Fruit fly (Drosophila melanogaster) whole organism, wandering third instar larva: ENCODE measurements around the gene CG43407.

Experiments used
- CG32264 ChIP-seq: fragments of 200-800 bp; sonication (Bioruptor generic); optimal IDR thresholded peaks from 2 replicates; lab custom pipeline; 2016; ENCODE audit warnings: missing biosample characterization, missing genetic modification characterization
- CrebA ChIP-seq: fragments of 200-800 bp; sonication (Bioruptor generic); optimal IDR thresholded peaks from 2 replicates; lab custom pipeline; 2016; ENCODE audit warnings: missing biosample characterization, mild to moderate bottlenecking, missing genetic modification characterization, borderline replicate concordance
- Dfd ChIP-seq: fragments of >200 bp; optimal IDR thresholded peaks from 2 replicates; lab custom pipeline; 2017; ENCODE audit warnings: missing biosample characterization, missing genetic modification characterization
- Dif ChIP-seq: fragments of 200-275, 200-300 bp; sonication (Bioruptor generic); optimal IDR thresholded peaks from 2 replicates; lab custom pipeline; 2018; ENCODE audit warnings: missing biosample characterization, missing genetic modification characterization; ENCODE audit not compliant: partially characterized antibody
- GATAd ChIP-seq: sonication (Bioruptor generic); optimal IDR thresholded peaks from 2 replicates; lab custom pipeline; 2016; ENCODE audit warnings: missing biosample characterization, missing genetic modification characterization
- HLH106 ChIP-seq: fragments of 200-800 bp; optimal IDR thresholded peaks from 3 replicates; lab custom pipeline; 2019; ENCODE audit warnings: missing biosample characterization, mild to moderate bottlenecking, missing genetic modification characterization, moderate library complexity
- Hnf4 ChIP-seq: fragments of 200-800 bp; sonication (Bioruptor generic); optimal IDR thresholded peaks from 2 replicates; lab custom pipeline; 2016; ENCODE audit warnings: missing biosample characterization, mild to moderate bottlenecking, missing genetic modification characterization
- Hr78 ChIP-seq: fragments of >200 bp; optimal IDR thresholded peaks from 2 replicates; lab custom pipeline; 2017; ENCODE audit warnings: missing biosample characterization, missing genetic modification characterization
- Mio ChIP-seq: sonication (Bioruptor generic); optimal IDR thresholded peaks from 2 replicates; lab custom pipeline; 2016; ENCODE audit warnings: missing biosample characterization, missing genetic modification characterization
- Myc ChIP-seq: fragments of >200 bp; optimal IDR thresholded peaks from 2 replicates; lab custom pipeline; 2017
- N ChIP-seq: fragments of >200 bp; optimal IDR thresholded peaks from 2 replicates; lab custom pipeline; 2018; ENCODE audit warnings: missing biosample characterization, missing external identifiers, missing genetic modification characterization
- OdsH ChIP-seq: fragments of 200-800 bp; sonication (Bioruptor generic); optimal IDR thresholded peaks from 2 replicates; lab custom pipeline; 2016; ENCODE audit warnings: missing biosample characterization, mild to moderate bottlenecking, missing genetic modification characterization
- Sp1 ChIP-seq: fragments of 200-800 bp; sonication (Bioruptor generic); optimal IDR thresholded peaks from 3 replicates; lab custom pipeline; 2019; ENCODE audit warnings: missing biosample characterization, mild to moderate bottlenecking, missing genetic modification characterization, moderate library complexity
- Vsx2 ChIP-seq: fragments of 200-300, 225-300 bp; sonication (Bioruptor generic); optimal IDR thresholded peaks from 2 replicates; lab custom pipeline; 2018; ENCODE audit warnings: missing biosample characterization, missing genetic modification characterization; ENCODE audit not compliant: partially characterized antibody
- brk ChIP-seq: fragments of 200-800 bp; sonication (Bioruptor generic); optimal IDR thresholded peaks from 2 replicates; lab custom pipeline; 2016; ENCODE audit warnings: missing biosample characterization, mild to moderate bottlenecking, missing genetic modification characterization
- dmrt93B ChIP-seq: fragments of 200-800 bp; sonication (Bioruptor generic); optimal IDR thresholded peaks from 2 replicates; lab custom pipeline; 2018; ENCODE audit warnings: missing biosample characterization, mild to moderate bottlenecking, missing genetic modification characterization
- dsf ChIP-seq: sonication (Bioruptor generic); optimal IDR thresholded peaks from 2 replicates; lab custom pipeline; 2016; ENCODE audit warnings: missing biosample characterization, missing genetic modification characterization, borderline replicate concordance
- ey ChIP-seq: fragments of 200-800 bp; sonication (Bioruptor generic); optimal IDR thresholded peaks from 2 replicates; lab custom pipeline; 2016; ENCODE audit warnings: missing biosample characterization, missing genetic modification characterization
- foxo ChIP-seq, 2 experiments: fragments of 200-800 bp; sonication (Bioruptor generic); optimal IDR thresholded peaks; 2 replicates in 1 of 2; 3 replicates in 1 of 2; lab custom pipeline; 2016 to 2017; ENCODE audit warnings: missing biosample characterization in 2 of 2, missing genetic modification characterization in 2 of 2
- fru ChIP-seq: fragments of 200-800 bp; sonication (Bioruptor generic); optimal IDR thresholded peaks from 3 replicates; lab custom pipeline; 2016; ENCODE audit warnings: missing biosample characterization, mild to moderate bottlenecking, missing genetic modification characterization
- h ChIP-seq: fragments of 200-800 bp; sonication (Bioruptor generic); optimal IDR thresholded peaks from 3 replicates; lab custom pipeline; 2016; ENCODE audit warnings: missing biosample characterization, mild to moderate bottlenecking, missing genetic modification characterization
- jim ChIP-seq: fragments of 175-275, 200-325 bp; sonication (Bioruptor generic); optimal IDR thresholded peaks from 2 replicates; lab custom pipeline; 2016; ENCODE audit warnings: missing biosample characterization, mild to moderate bottlenecking, missing genetic modification characterization
- pan ChIP-seq: fragments of >200 bp; optimal IDR thresholded peaks from 2 replicates; lab custom pipeline; 2017
- psq ChIP-seq: fragments of 200-800 bp; sonication (Bioruptor generic); optimal IDR thresholded peaks from 3 replicates; lab custom pipeline; 2017; ENCODE audit warnings: missing biosample characterization, mild to moderate bottlenecking, missing genetic modification characterization, moderate library complexity
- rgr ChIP-seq: fragments of 200-800 bp; sonication (Bioruptor generic); optimal IDR thresholded peaks from 3 replicates; lab custom pipeline; 2016; ENCODE audit warnings: missing biosample characterization, mild to moderate bottlenecking, missing genetic modification characterization
- sage ChIP-seq: fragments of 200-800 bp; sonication (Bioruptor generic); optimal IDR thresholded peaks from 2 replicates; lab custom pipeline; 2016; ENCODE audit warnings: missing biosample characterization, mild to moderate bottlenecking, missing genetic modification characterization
- sv ChIP-seq: fragments of 200-800 bp; sonication (Bioruptor generic); optimal IDR thresholded peaks from 3 replicates; lab custom pipeline; 2016; ENCODE audit warnings: missing biosample characterization, missing genetic modification characterization
- tai ChIP-seq: sonication (Bioruptor generic); optimal IDR thresholded peaks from 2 replicates; lab custom pipeline; 2016; ENCODE audit warnings: missing biosample characterization, missing genetic modification characterization
- usp ChIP-seq: fragments of >200 bp; optimal IDR thresholded peaks from 2 replicates; lab custom pipeline; 2017; ENCODE audit warnings: missing biosample characterization, missing genetic modification characterization
- woc ChIP-seq: sonication (Bioruptor generic); optimal IDR thresholded peaks from 2 replicates; lab custom pipeline; 2016; ENCODE audit warnings: missing biosample characterization, mild to moderate bottlenecking, missing genetic modification characterization

CG43407 gene

DNA sequence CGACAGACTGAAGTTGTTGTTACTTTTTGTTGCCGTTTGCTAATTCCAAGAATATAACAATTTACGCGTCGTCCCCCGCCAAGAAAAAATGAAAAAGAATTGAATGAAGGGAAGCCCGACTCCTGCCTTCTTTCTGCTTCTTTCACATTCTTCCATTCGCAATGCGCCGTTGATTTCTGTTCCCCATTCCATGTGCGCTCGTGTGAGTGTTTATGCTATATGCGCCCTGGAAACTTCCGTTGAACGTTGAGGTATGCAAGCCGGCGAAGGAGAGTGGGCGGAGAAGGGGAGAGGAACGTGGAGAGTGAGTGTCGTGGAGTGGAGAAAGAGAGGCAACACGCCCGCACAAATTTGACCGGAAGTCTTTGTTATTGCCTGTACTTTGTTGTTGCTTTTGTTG, 25.9 kb upstream of the CG43407 start (continued):
- TF ChIP-seq Hr78 (GFP tag; lab: Kevin White, UChicago), result no peak
- no peak for TF ChIP-seq CrebA (GFP tag; lab: Kevin White, UChicago)

DNA sequence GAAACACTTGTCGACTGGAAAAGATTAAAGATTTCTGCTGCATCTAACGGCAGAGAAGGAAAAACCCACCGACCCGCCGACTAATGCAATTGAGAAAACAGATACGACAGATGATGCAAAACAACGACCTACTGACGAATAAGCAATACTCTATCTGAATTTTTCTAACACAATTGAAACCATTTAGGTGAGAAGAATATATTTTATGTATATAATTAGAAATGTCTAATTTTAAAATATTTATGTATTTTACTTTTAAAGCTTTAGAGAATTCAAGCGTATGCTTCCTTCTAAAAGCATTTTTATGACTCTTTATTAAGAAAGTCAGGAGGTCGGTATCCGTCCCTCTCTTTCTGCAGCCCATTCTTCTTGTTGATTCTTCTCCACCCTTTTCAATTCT, 25.3 kb upstream of the CG43407 start:
- peak; percentile 39 for TF ChIP-seq h
- TF ChIP-seq OdsH, result peak; percentile 42
- TF ChIP-seq foxo (GFP tag; optimal IDR thresholded peaks at IDR 0.05; lab: Kevin White, UChicago), result peak in 1 of 2 experiments; percentile 66
- peak; percentile 17 for TF ChIP-seq rgr (GFP tag; lab: Kevin White, UChicago)
- TF ChIP-seq tai (GFP tag; lab: Kevin White, UChicago), result no peak
- TF ChIP-seq Sp1 (GFP tag; lab: Kevin White, UChicago), result peak; percentile 4
- peak; percentile 42 for TF ChIP-seq fru (GFP tag; lab: Kevin White, UChicago)
- TF ChIP-seq HLH106 (tag; lab: Kevin White, UChicago), result peak; percentile 42
- TF ChIP-seq dsf (GFP tag; lab: Kevin White, UChicago), result no peak
- no peak for TF ChIP-seq CrebA (GFP tag; lab: Kevin White, UChicago)
- peak; percentile 0 for TF ChIP-seq sage (GFP tag; lab: Kevin White, UChicago)

DNA sequence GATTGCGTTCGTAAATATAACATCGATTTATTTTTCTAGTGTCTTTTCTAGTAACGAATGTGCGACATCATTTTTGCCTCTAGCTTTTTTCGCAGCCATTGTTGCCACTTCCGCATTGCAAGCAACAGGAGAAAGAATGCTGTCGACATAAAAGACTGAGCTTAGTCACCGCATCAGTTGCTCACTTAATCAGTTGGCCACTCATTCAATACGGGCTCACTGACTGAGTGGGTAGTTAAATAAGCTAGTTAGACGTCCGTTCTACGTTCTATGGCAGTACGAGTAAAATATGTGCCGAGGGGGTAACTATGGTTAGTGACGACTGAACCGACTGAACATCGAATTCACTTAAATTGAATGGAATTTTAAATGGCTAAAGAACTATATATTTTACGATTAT, 22.8 kb upstream of the CG43407 start:
- TF ChIP-seq N (GFP tag; lab: Kevin White, UChicago), result no peak
- no peak for TF ChIP-seq Dfd (GFP tag; lab: Kevin White, UChicago)
- TF ChIP-seq ey (GFP tag; lab: Kevin White, UChicago), result no peak
- TF ChIP-seq Mio (GFP tag; lab: Kevin White, UChicago), result no peak
- no peak for TF ChIP-seq fru (GFP tag; lab: Kevin White, UChicago)
- no peak for TF ChIP-seq psq
- no peak for TF ChIP-seq dsf (GFP tag; lab: Kevin White, UChicago)
- TF ChIP-seq CG32264 (GFP tag; lab: Kevin White, UChicago), result no peak
- no peak for TF ChIP-seq tai (GFP tag; lab: Kevin White, UChicago)
- no peak for TF ChIP-seq brk
- TF ChIP-seq dmrt93B (GFP tag; lab: Kevin White, UChicago), result no peak
- no peak for TF ChIP-seq Dif (GFP tag; lab: Kevin White, UChicago)
- TF ChIP-seq sv (GFP tag; lab: Kevin White, UChicago), result no peak
- no peak for TF ChIP-seq pan (lab: Kevin White, UChicago)
- no peak for TF ChIP-seq woc (GFP tag; lab: Kevin White, UChicago)
- TF ChIP-seq Vsx2 (GFP tag; lab: Kevin White, UChicago), result no peak
- TF ChIP-seq Hnf4, result no peak
- TF ChIP-seq, all 38 proteins: peak for 0

DNA sequence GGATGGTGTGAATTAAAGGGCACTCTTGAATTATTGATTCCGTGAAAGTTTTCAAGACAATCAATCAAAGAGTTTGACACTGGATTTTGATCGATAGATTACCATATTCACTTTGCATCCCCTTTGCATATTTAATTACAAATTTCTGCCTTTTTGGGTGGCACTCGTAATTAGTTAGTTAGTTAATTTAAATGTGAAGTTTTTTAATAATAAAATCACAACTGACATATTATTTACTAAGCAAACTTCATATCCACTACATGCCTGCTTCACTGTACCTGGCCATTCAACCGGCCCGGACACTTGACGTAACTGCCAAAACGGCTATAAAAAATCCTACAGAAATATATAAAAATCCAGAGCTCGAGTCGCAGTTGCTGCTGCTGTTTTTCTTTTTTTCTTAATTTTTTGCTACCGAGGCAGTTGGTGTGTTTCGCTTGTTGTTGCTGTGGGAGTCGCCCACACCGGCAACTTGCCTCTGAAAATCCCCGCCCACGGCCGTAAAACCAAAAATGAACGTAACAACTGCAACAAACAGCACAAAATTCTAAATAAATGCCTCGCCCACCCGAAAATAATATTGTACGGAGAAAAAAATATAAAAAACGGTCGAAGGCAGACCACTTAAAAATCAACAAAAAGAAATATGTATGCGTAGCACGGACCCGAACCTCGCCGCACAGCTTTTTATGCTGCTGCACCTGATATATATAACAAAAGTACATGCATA, 21.6 kb upstream of the CG43407 start:
- no peak for TF ChIP-seq rgr (GFP tag; lab: Kevin White, UChicago)
- no peak for TF ChIP-seq ey (GFP tag; lab: Kevin White, UChicago)
- no peak for TF ChIP-seq Hnf4
- no peak for TF ChIP-seq jim (GFP tag; lab: Kevin White, UChicago)
- TF ChIP-seq GATAd, result no peak
- no peak for TF ChIP-seq Dfd (GFP tag; lab: Kevin White, UChicago)
- TF ChIP-seq Myc (lab: Kevin White, UChicago), result no peak
- TF ChIP-seq h, result no peak
- TF ChIP-seq CG32264 (GFP tag; lab: Kevin White, UChicago), result no peak
- TF ChIP-seq Mio (GFP tag; lab: Kevin White, UChicago), result no peak
- TF ChIP-seq usp (GFP tag; lab: Kevin White, UChicago), result no peak

DNA sequence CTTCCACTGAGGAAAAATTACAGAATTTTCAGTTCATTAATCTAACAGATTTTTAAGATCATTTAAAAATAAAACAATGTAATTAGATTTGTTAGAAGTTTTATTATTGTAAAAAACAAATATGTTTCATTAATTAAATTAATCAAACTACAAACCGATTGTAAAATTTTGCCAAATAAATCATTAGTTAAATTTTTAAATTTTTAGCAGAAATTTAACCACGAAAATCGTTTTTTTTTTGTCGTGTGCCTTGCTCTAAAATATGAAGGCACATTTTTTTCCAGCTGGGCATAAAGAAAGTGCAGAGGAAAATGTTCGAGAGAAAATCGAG, 20.7 kb upstream of the CG43407 start:
- no peak for TF ChIP-seq sv (GFP tag; lab: Kevin White, UChicago)
